Worm (Caenorhabditis elegans): ENCODE data around the gene C33H5.1.

C33H5.1 gene

DNA sequence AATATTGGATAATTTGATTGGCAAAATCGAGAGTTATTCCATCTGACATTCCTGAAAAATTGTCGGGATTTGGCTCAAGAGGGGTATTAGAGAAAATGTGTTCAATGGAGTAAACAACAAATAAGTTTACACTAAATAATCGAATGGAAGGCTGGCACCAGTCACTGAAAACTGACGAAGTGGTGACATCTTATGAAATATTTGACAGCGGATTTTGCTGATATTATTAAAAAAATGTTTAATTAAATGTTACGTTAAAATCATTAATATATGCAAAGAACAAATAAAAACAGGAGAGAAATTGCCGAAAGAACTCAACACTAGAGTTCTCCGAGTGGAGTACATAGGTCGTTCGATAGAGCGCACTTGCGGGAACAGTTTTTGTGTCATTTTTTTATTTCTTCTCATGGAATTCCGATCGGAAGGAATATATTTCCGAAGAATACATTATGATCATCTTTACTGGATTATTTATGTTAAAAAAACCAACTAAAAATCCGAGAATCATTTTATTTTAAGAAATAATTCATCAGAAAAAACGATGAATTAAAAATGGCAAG, 23.1 kb upstream of the C33H5.1 start, which contains the start of gene tag-322:
Gene tag-322, minus strand, starts transcription at position 51 of the 560 bp plus-strand sequence.
- TF ChIP-seq T20F7.1 (GFP tag; optimal IDR thresholded peaks at IDR 0.05) (peak; percentile 47), spr-3 (GFP tag; optimal IDR thresholded peaks at IDR 0.05) (no peak), ceh-62 (tag; optimal IDR thresholded peaks at IDR 0.05) (no peak), lin-1 (GFP tag; IDR thresholded peaks at IDR 0.05) (no peak), nhr-41 (GFP tag; IDR thresholded peaks at IDR 0.05) (no peak), fkh-10 (GFP tag; optimal IDR thresholded peaks at IDR 0.05) (no peak), zfp-2 (tag; optimal IDR thresholded peaks at IDR 0.05) (no peak), pha-4 (GFP tag; IDR thresholded peaks at IDR 0.05) (no peak), pha-4 (tag; optimal IDR thresholded peaks at IDR 0.05) (peak; percentile 18), T26A8.4 (GFP tag; IDR thresholded peaks at IDR 0.05) (no peak), ZK337.2 (GFP tag; IDR thresholded peaks at IDR 0.05) (no peak), nhr-77 (tag; optimal IDR thresholded peaks at IDR 0.05) (peak; percentile 42), spr-1 (tag; optimal IDR thresholded peaks at IDR 0.05) (peak; percentile 58), Y48G9A.11 (GFP tag; IDR thresholded peaks at IDR 0.05) (no peak), ceh-32 (tag; optimal IDR thresholded peaks at IDR 0.05; ENCODE audit: poor library complexity) (no peak), arid-1 (GFP tag; conservative IDR thresholded peaks at IDR 0.05) (0 out of 2 replicates have a peak, but pooled peaks have one; percentile 32), F49E8.2 (tag; optimal IDR thresholded peaks at IDR 0.05; ENCODE audit: borderline replicate concordance) (no peak), hif-1 (tag; optimal IDR thresholded peaks at IDR 0.05) (peak in 1 of 2 experiments; percentile 4), D1046.2 (GFP tag; IDR thresholded peaks at IDR 0.05) (no peak), Y5F2A.4 (GFP tag; optimal IDR thresholded peaks at IDR 0.05) (no peak), ceh-28 (tag; optimal IDR thresholded peaks at IDR 0.05) (no peak), nhr-25 (tag; optimal IDR thresholded peaks at IDR 0.05; ENCODE audit: borderline replicate concordance, insufficient read depth) (no peak), F37D6.2 (tag; optimal IDR thresholded peaks at IDR 0.05) (peak; percentile 16), lin-38 (GFP tag; IDR thresholded peaks at IDR 0.05) (peak; percentile 96), aly-2 (tag; optimal IDR thresholded peaks at IDR 0.05) (no peak), nhr-237 (tag; optimal IDR thresholded peaks at IDR 0.05) (no peak), set-16 (GFP tag; IDR thresholded peaks at IDR 0.05) (no peak), dmd-8 (GFP tag; IDR thresholded peaks at IDR 0.05) (no peak), lsy-2 (tag; optimal IDR thresholded peaks at IDR 0.05) (peak; percentile 32 to 92), nhr-102 (tag; optimal IDR thresholded peaks at IDR 0.05) (peak; percentile 42), madf-5 (GFP tag; IDR thresholded peaks at IDR 0.05) (no peak), ztf-7 (tag; optimal IDR thresholded peaks at IDR 0.05) (peak; percentile 11), sdz-12 (GFP tag; optimal IDR thresholded peaks at IDR 0.05) (no peak), nhr-6 (tag; optimal IDR thresholded peaks at IDR 0.05) (peak; percentile 31), nhr-28 (tag; optimal IDR thresholded peaks at IDR 0.05) (peak; percentile 44), tag-97 (GFP tag; IDR thresholded peaks at IDR 0.05) (no peak), ztf-11 (tag; optimal IDR thresholded peaks at IDR 0.05) (no peak), egl-43 (GFP tag; IDR thresholded peaks at IDR 0.05) (no peak), lin-29 (GFP tag; IDR thresholded peaks at IDR 0.05) (no peak), cey-2 (tag; optimal IDR thresholded peaks at IDR 0.05; ENCODE audit: borderline replicate concordance, insufficient read depth) (no peak), mep-1 (tag; optimal IDR thresholded peaks at IDR 0.05) (peak; percentile 85), fos-1 (tag; optimal IDR thresholded peaks at IDR 0.05) (no peak), ctbp-1 (GFP tag; IDR thresholded peaks at IDR 0.05) (no peak), vab-7 (GFP tag; IDR thresholded peaks at IDR 0.05) (no peak), lir-3 (tag; optimal IDR thresholded peaks at IDR 0.05) (no peak), zag-1 (tag; optimal IDR thresholded peaks at IDR 0.05) (no peak), ama-1 (optimal IDR thresholded peaks at IDR 0.05) (peak; percentile 44), mxl-2 (GFP tag; conservative IDR thresholded peaks at IDR 0.05) (no peak), daf-16 (GFP tag; optimal IDR thresholded peaks at IDR 0.05) (peak in 1 of 2 experiments; percentile 32), daf-16 (tag; optimal IDR thresholded peaks at IDR 0.05) (peak; percentile 45), lin-39 (tag; optimal IDR thresholded peaks at IDR 0.05) (no peak), daf-8 (GFP tag; IDR thresholded peaks at IDR 0.05) (no peak)
